Worm (Caenorhabditis elegans) whole organism, L2 larva: ENCODE measurements around the gene gfi-3.
"Not testable (repeated sequence)": the region's sequence is repeated elsewhere in the genome, so short reads cannot be mapped to it uniquely, and the experiment has no call there.

Source experiments
- aly-2 ChIP-seq: fragments of 150-350 bp; optimal IDR thresholded peaks from 2 replicates; lab custom pipeline; 2014; ENCODE audit warnings: missing biosample characterization, missing genetic modification characterization
- nhr-10 ChIP-seq: sonication (generic microtip); optimal IDR thresholded peaks from 2 replicates; lab custom pipeline; 2017; ENCODE audit warnings: missing biosample characterization, missing genetic modification characterization
- nhr-25 ChIP-seq: fragments of 150-350 bp; sonication (generic microtip); optimal IDR thresholded peaks from 3 replicates; lab custom pipeline; 2014; ENCODE audit warnings: missing biosample characterization, missing genetic modification characterization
- unc-55 ChIP-seq: fragments of 150-350 bp; sonication (generic microtip); optimal IDR thresholded peaks from 3 replicates; lab custom pipeline; 2014; ENCODE audit warnings: missing biosample characterization, missing genetic modification reagents, missing genetic modification characterization

DNA sequence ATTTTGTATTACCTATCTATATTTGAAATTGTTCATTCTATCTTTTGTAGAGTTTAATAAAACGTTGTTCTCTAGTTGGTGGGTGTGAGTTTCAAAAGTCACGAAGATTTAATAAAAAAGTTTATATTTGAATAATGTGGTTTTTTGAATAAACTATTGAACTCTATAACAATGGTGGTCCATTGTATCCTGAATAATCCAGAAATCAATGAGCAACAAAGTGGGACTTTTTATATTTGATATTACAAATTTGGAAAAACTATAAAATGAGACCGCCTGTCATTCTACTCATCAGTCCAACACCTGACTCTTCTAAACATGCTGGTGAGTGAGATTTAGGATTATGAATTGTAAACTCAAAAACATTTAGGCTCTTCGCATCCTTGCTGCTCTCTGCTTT is 48.0 kb downstream of the gfi-3 start, which contains the start of gene nspc-19:
- TF ChIP-seq nhr-10 (tag; lab: Kevin White, UChicago); nhr-25 (tag; lab: Kevin White, UChicago); aly-2; unc-55 (GFP tag; lab: Kevin White, UChicago): not testable (repeated sequence)
